Worm (Caenorhabditis elegans) whole organism, L1 larva: ENCODE results near the gene tag-51.

Experiments
- C04F5.9 ChIP-seq: sonication (generic microtip); optimal IDR thresholded peaks from 2 replicates; lab custom pipeline; 2016; ENCODE audit warnings: missing genetic modification characterization, missing compliant biosample characterization
- F16B12.6 ChIP-seq: fragments of 150-350 bp; optimal IDR thresholded peaks from 2 replicates; lab custom pipeline; 2014; ENCODE audit warnings: missing biosample characterization, missing genetic modification characterization
- Y116A8C.19 ChIP-seq: sonication (generic microtip); optimal IDR thresholded peaks from 2 replicates; lab custom pipeline; 2016; ENCODE audit warnings: missing compliant biosample characterization, missing genetic modification characterization, borderline replicate concordance
- aha-1 ChIP-seq: fragments of 150-350 bp; optimal IDR thresholded peaks from 2 replicates; lab custom pipeline; 2014; ENCODE audit warnings: missing biosample characterization, missing genetic modification characterization
- alr-1 ChIP-seq: fragments of 200-800 bp; sonication (Bioruptor generic); optimal IDR thresholded peaks from 2 replicates; lab custom pipeline; 2018; ENCODE audit warnings: borderline replicate concordance, mild to moderate bottlenecking, missing genetic modification characterization, missing compliant biosample characterization
- aly-2 ChIP-seq: fragments of 150-350 bp; optimal IDR thresholded peaks from 2 replicates; lab custom pipeline; 2014; ENCODE audit warnings: missing biosample characterization, missing genetic modification characterization
- ceh-8 ChIP-seq: fragments of 200-800 bp; sonication (Bioruptor generic); optimal IDR thresholded peaks from 2 replicates; lab custom pipeline; 2018; ENCODE audit warnings: mild to moderate bottlenecking, missing genetic modification characterization, moderate library complexity, missing compliant biosample characterization
- ceh-82 ChIP-seq, 3 experiments: fragments of 150-350 bp in 1 of 3; sonication (generic microtip) in 2 of 3; optimal IDR thresholded peaks; 2 replicates each; lab custom pipeline; 2014 to 2017; ENCODE audit warnings: missing biosample characterization in 3 of 3, missing genetic modification characterization in 3 of 3
- ceh-88 ChIP-seq: fragments of 200-800 bp; sonication (Bioruptor generic); IDR thresholded peaks from 2 replicates; pipeline ENCODE4 v1.3.6; 2022; ENCODE audit warnings: missing genetic modification characterization, missing compliant biosample characterization
- ces-1 ChIP-seq: fragments of 150-350 bp; optimal IDR thresholded peaks from 2 replicates; lab custom pipeline; 2014; ENCODE audit warnings: missing biosample characterization, missing genetic modification reagents, missing genetic modification characterization
- dpl-1 ChIP-seq, 3 experiments: fragments of 150-350 bp in 2 of 3; sonication (generic microtip) in 1 of 3; optimal IDR thresholded peaks; 2 replicates each; lab custom pipeline; 2014 to 2017; ENCODE audit warnings: missing biosample characterization in 3 of 3, missing genetic modification characterization in 3 of 3, missing genetic modification reagents in 3 of 3
- efl-1 ChIP-seq, 4 experiments: fragments of 150-350 bp; optimal IDR thresholded peaks in 3 of 4; peaks in 1 of 4; 1 replicate in 1 of 4; 2 replicates in 3 of 4; lab custom pipeline; 2014; ENCODE audit warnings: missing biosample characterization in 2 of 4, missing genetic modification characterization in 2 of 4, missing genetic modification reagents in 2 of 4
- efl-3 ChIP-seq: fragments of 200-800 bp; sonication (Bioruptor generic); optimal IDR thresholded peaks from 2 replicates; lab custom pipeline; 2018; ENCODE audit warnings: mild to moderate bottlenecking, missing genetic modification characterization, missing compliant biosample characterization
- egl-13 ChIP-seq: sonication (generic microtip); optimal IDR thresholded peaks from 2 replicates; lab custom pipeline; 2016; ENCODE audit warnings: missing genotype, missing genetic modification reagents, missing genetic modification characterization, missing compliant biosample characterization
- egl-27 ChIP-seq, 2 experiments: fragments of 150-350 bp in 1 of 2; sonication (generic microtip); optimal IDR thresholded peaks; 3 replicates each; lab custom pipeline; 2017 to 2018; ENCODE audit warnings: missing biosample characterization in 2 of 2, missing genetic modification characterization in 2 of 2, missing genetic modification reagents in 2 of 2
- elt-3 ChIP-seq, 6 experiments: fragments of 150-350 bp in 1 of 6; sonication (generic microtip); optimal IDR thresholded peaks; 2 replicates each; lab custom pipeline; 2017 to 2018; ENCODE audit warnings: missing biosample characterization in 6 of 6, missing genetic modification characterization in 6 of 6, inconsistent platforms in 1 of 6
- ets-5 ChIP-seq: fragments of 200-800 bp; sonication (Bioruptor generic); IDR thresholded peaks from 2 replicates; pipeline ENCODE4 v1.3.6; 2022; ENCODE audit warnings: missing genetic modification characterization, missing compliant biosample characterization
- fkh-4 ChIP-seq: sonication (generic microtip); optimal IDR thresholded peaks from 2 replicates; lab custom pipeline; 2016; ENCODE audit warnings: missing compliant biosample characterization, missing genetic modification characterization, borderline replicate concordance
- fos-1 ChIP-seq: fragments of 150-350 bp; optimal IDR thresholded peaks from 2 replicates; lab custom pipeline; 2014; ENCODE audit warnings: missing biosample characterization, missing genetic modification characterization
- grh-1 ChIP-seq: fragments of 200-800 bp; sonication (Bioruptor generic); IDR thresholded peaks from 2 replicates; pipeline ENCODE4 v1.3.6; 2022; ENCODE audit warnings: missing genetic modification reagents, missing genetic modification characterization, missing compliant biosample characterization
- hlh-4 ChIP-seq: sonication (generic microtip); optimal IDR thresholded peaks from 2 replicates; lab custom pipeline; 2016; ENCODE audit warnings: mild to moderate bottlenecking, missing genetic modification characterization, missing compliant biosample characterization
- hpl-2 ChIP-seq: fragments of 150-350 bp; optimal IDR thresholded peaks from 2 replicates; lab custom pipeline; 2014; ENCODE audit warnings: missing biosample characterization, missing genetic modification reagents, missing genetic modification characterization
- irx-1 ChIP-seq: sonication (generic microtip); optimal IDR thresholded peaks from 2 replicates; lab custom pipeline; 2016; ENCODE audit warnings: missing genetic modification characterization, missing compliant biosample characterization
- isw-1 ChIP-seq: fragments of 200-800 bp; sonication (Bioruptor generic); IDR thresholded peaks from 2 replicates; pipeline ENCODE4 v1.3.6; 2022; ENCODE audit warnings: missing genetic modification characterization, missing compliant biosample characterization
- lin-15B ChIP-seq: fragments of 150-350 bp; sonication (generic microtip); optimal IDR thresholded peaks from 3 replicates; lab custom pipeline; 2014; ENCODE audit warnings: missing biosample characterization, missing genetic modification characterization
- lin-35 ChIP-seq, 2 experiments: fragments of 150-350 bp; optimal IDR thresholded peaks; 2 replicates each; lab custom pipeline; 2014; ENCODE audit warnings: missing biosample characterization in 2 of 2, missing genetic modification characterization in 2 of 2, missing genetic modification reagents in 2 of 2
- lin-39 ChIP-seq: fragments of 150-350 bp; optimal IDR thresholded peaks from 2 replicates; lab custom pipeline; 2014; ENCODE audit warnings: missing biosample characterization, missing genetic modification reagents, missing genetic modification characterization
- lsy-2 ChIP-seq, 2 experiments: fragments of 150-350 bp; optimal IDR thresholded peaks; 2 replicates each; lab custom pipeline; 2014; ENCODE audit warnings: missing biosample characterization in 2 of 2, missing genetic modification characterization in 2 of 2
- mdl-1 ChIP-seq, 2 experiments: fragments of 150-350 bp; optimal IDR thresholded peaks; 2 replicates each; lab custom pipeline; 2014 to 2017; ENCODE audit warnings: missing biosample characterization in 2 of 2, missing genetic modification characterization in 2 of 2, inconsistent platforms in 1 of 2
- mef-2 ChIP-seq: fragments of 150-350 bp; optimal IDR thresholded peaks from 2 replicates; lab custom pipeline; 2014; ENCODE audit warnings: missing biosample characterization, missing genetic modification characterization
- mep-1 ChIP-seq: fragments of 150-350 bp; optimal IDR thresholded peaks from 2 replicates; lab custom pipeline; 2014; ENCODE audit warnings: missing biosample characterization, missing genetic modification characterization
- nhr-19 ChIP-seq: fragments of 200-800 bp; sonication (Bioruptor generic); conservative IDR thresholded peaks from 2 replicates; pipeline ENCODE4 v1.3.6; 2022; ENCODE audit warnings: missing genetic modification characterization, missing compliant biosample characterization
- nhr-20 ChIP-seq: sonication (generic microtip); optimal IDR thresholded peaks from 2 replicates; lab custom pipeline; 2016; ENCODE audit warnings: mild to moderate bottlenecking, missing genetic modification characterization, missing compliant biosample characterization
- nhr-237 ChIP-seq: fragments of 150-350 bp; optimal IDR thresholded peaks from 2 replicates; lab custom pipeline; 2014; ENCODE audit warnings: missing biosample characterization, missing genetic modification characterization
- nhr-71 ChIP-seq: sonication (generic microtip); optimal IDR thresholded peaks from 2 replicates; lab custom pipeline; 2016; ENCODE audit warnings: mild to moderate bottlenecking, missing genetic modification characterization, moderate library complexity, missing compliant biosample characterization
- nhr-76 ChIP-seq: sonication (generic microtip); optimal IDR thresholded peaks from 2 replicates; lab custom pipeline; 2017; ENCODE audit warnings: missing biosample characterization, missing genetic modification characterization
- nhr-84 ChIP-seq: sonication (generic microtip); optimal IDR thresholded peaks from 2 replicates; lab custom pipeline; 2017; ENCODE audit warnings: missing biosample characterization, missing genetic modification characterization
- nhr-90 ChIP-seq: sonication (generic microtip); optimal IDR thresholded peaks from 2 replicates; lab custom pipeline; 2016; ENCODE audit warnings: mild to moderate bottlenecking, missing genetic modification characterization, missing compliant biosample characterization; ENCODE audit not compliant: poor library complexity
- pag-3 ChIP-seq: sonication (generic microtip); optimal IDR thresholded peaks from 2 replicates; lab custom pipeline; 2017; ENCODE audit warnings: missing genetic modification characterization, mild to moderate bottlenecking, missing compliant biosample characterization, antibody characterized with exemption, borderline replicate concordance; ENCODE audit not compliant: insufficient read depth
- rnt-1 ChIP-seq: sonication (generic microtip); optimal IDR thresholded peaks from 2 replicates; lab custom pipeline; 2016; ENCODE audit warnings: mild to moderate bottlenecking, missing genetic modification characterization, moderate library complexity, missing compliant biosample characterization
- skn-1 ChIP-seq: fragments of 150-350 bp; optimal IDR thresholded peaks from 2 replicates; lab custom pipeline; 2014; ENCODE audit warnings: missing biosample characterization, missing genetic modification characterization
- sox-4 ChIP-seq: sonication (generic microtip); optimal IDR thresholded peaks from 2 replicates; lab custom pipeline; 2016; ENCODE audit warnings: missing genetic modification characterization, missing compliant biosample characterization
- sup-37 ChIP-seq: fragments of 200-800 bp; sonication (Bioruptor generic); optimal IDR thresholded peaks from 2 replicates; lab custom pipeline; 2018; ENCODE audit warnings: mild to moderate bottlenecking, missing genetic modification characterization, missing compliant biosample characterization
- tbx-2 ChIP-seq: sonication (generic microtip); optimal IDR thresholded peaks from 2 replicates; lab custom pipeline; 2016; ENCODE audit warnings: missing genetic modification characterization, missing compliant biosample characterization
- unc-130 ChIP-seq: fragments of 150-350 bp; optimal IDR thresholded peaks from 2 replicates; lab custom pipeline; 2017; ENCODE audit warnings: missing biosample characterization, missing genetic modification characterization, inconsistent platforms
- unc-62 ChIP-seq: fragments of 150-350 bp; optimal IDR thresholded peaks from 2 replicates; lab custom pipeline; 2014; ENCODE audit warnings: missing biosample characterization, missing genetic modification reagents, missing genetic modification characterization
- unc-86 ChIP-seq: sonication (generic microtip); optimal IDR thresholded peaks from 2 replicates; lab custom pipeline; 2016; ENCODE audit warnings: missing genetic modification characterization, missing compliant biosample characterization
- vab-15 ChIP-seq: sonication (generic microtip); optimal IDR thresholded peaks from 2 replicates; lab custom pipeline; 2017; ENCODE audit warnings: missing genotype, mild to moderate bottlenecking, missing genetic modification characterization, missing compliant biosample characterization
- xbp-1 ChIP-seq: sonication (generic microtip); optimal IDR thresholded peaks from 2 replicates; lab custom pipeline; 2016; ENCODE audit warnings: missing genetic modification characterization, missing compliant biosample characterization
- zag-1 ChIP-seq: fragments of 150-350 bp; optimal IDR thresholded peaks from 2 replicates; lab custom pipeline; 2014; ENCODE audit warnings: missing biosample characterization, missing genetic modification characterization
- ztf-11 ChIP-seq, 2 experiments: sonication (generic microtip); optimal IDR thresholded peaks; 2 replicates each; lab custom pipeline; 2016 to 2017; ENCODE audit warnings: missing genetic modification characterization in 2 of 2, missing biosample characterization in 1 of 2, missing compliant biosample characterization in 1 of 2
- ztf-4 ChIP-seq: fragments of 150-350 bp; optimal IDR thresholded peaks from 2 replicates; lab custom pipeline; 2014; ENCODE audit warnings: missing biosample characterization, missing genetic modification characterization

The tag-51 gene

ce11 chrIII:843999-844398 lies 10.0 kb upstream of the tag-51 start:
- TF ChIP-seq sup-37 (GFP tag; lab: Kevin White, UChicago), result no peak
- no peak for TF ChIP-seq grh-1
- peak in 1 of 2 experiments; percentile 19 for TF ChIP-seq lsy-2 (tag; optimal IDR thresholded peaks at IDR 0.05; lab: Kevin White, UChicago)
- no peak for TF ChIP-seq mef-2 (tag; lab: Kevin White, UChicago)
- peak; percentile 18 to 39 for TF ChIP-seq lin-35 (GFP tag; optimal IDR thresholded peaks at IDR 0.05; lab: Kevin White, UChicago)
- no peak for TF ChIP-seq nhr-84
- no peak for TF ChIP-seq egl-27 (tag; optimal IDR thresholded peaks at IDR 0.05; lab: Kevin White, UChicago)
- TF ChIP-seq unc-130 (tag; lab: Kevin White, UChicago), result peak; percentile 37
- TF ChIP-seq nhr-90 (tag; lab: Kevin White, UChicago), result no peak
- TF ChIP-seq ceh-82 (tag; optimal IDR thresholded peaks at IDR 0.05; lab: Kevin White, UChicago), result peak in 1 of 3 experiments; percentile 59
- TF ChIP-seq efl-1 (optimal IDR thresholded peaks at IDR 0.05; lab: Kevin White, UChicago), result peak; percentile 6 to 15
- TF ChIP-seq efl-1 (GFP tag; optimal IDR thresholded peaks at IDR 0.05 in 1 of 2; lab: Kevin White, UChicago), result peak; percentile 6 to 79
- no peak for TF ChIP-seq lin-39 (tag; lab: Kevin White, UChicago)
- TF ChIP-seq aly-2 (tag; lab: Kevin White, UChicago), result no peak
- TF ChIP-seq unc-62 (GFP tag; lab: Kevin White, UChicago), result no peak
- no peak for TF ChIP-seq sox-4 (tag; lab: Kevin White, UChicago)
- no peak for TF ChIP-seq Y116A8C.19 (tag; lab: Kevin White, UChicago)
- TF ChIP-seq rnt-1 (tag; lab: Kevin White, UChicago), result peak; percentile 43
- peak in 1 of 6 experiments; percentile 35 for TF ChIP-seq elt-3 (tag; optimal IDR thresholded peaks at IDR 0.05; lab: Kevin White, UChicago)
- no peak for TF ChIP-seq nhr-237 (tag; lab: Kevin White, UChicago)
- TF ChIP-seq egl-13 (tag; lab: Kevin White, UChicago), result no peak
- no peak for TF ChIP-seq vab-15 (tag; lab: Kevin White, UChicago)
- peak in 1 of 2 experiments; percentile 59 for TF ChIP-seq mdl-1 (tag; optimal IDR thresholded peaks at IDR 0.05; lab: Kevin White, UChicago)
- TF ChIP-seq ceh-8 (GFP tag; lab: Kevin White, UChicago), result no peak
- no peak for TF ChIP-seq alr-1 (tag; lab: Kevin White, UChicago)
- TF ChIP-seq tbx-2, result no peak
- no peak for TF ChIP-seq pag-3
- TF ChIP-seq mep-1, result peak; percentile 48
- no peak for TF ChIP-seq hlh-4 (tag; lab: Kevin White, UChicago)
- TF ChIP-seq irx-1, result no peak
- no peak for TF ChIP-seq fos-1 (tag; lab: Kevin White, UChicago)
- TF ChIP-seq fkh-4 (tag; lab: Kevin White, UChicago), result no peak
- TF ChIP-seq C04F5.9, result no peak
- no peak for TF ChIP-seq ztf-11 (tag; optimal IDR thresholded peaks at IDR 0.05; lab: Kevin White, UChicago)
- TF ChIP-seq nhr-71 (tag; lab: Kevin White, UChicago), result peak; percentile 44
- no peak for TF ChIP-seq ztf-4 (tag; lab: Kevin White, UChicago)
- no peak for TF ChIP-seq lin-15B (tag; lab: Kevin White, UChicago)
- TF ChIP-seq isw-1, result no peak
- peak; percentile 36 for TF ChIP-seq nhr-19
- no peak for TF ChIP-seq F16B12.6 (tag; lab: Kevin White, UChicago)
- no peak for TF ChIP-seq ces-1 (GFP tag; lab: Kevin White, UChicago)
- TF ChIP-seq skn-1, result peak; percentile 8
- TF ChIP-seq aha-1 (tag; lab: Kevin White, UChicago), result no peak
- no peak for TF ChIP-seq ceh-88
- TF ChIP-seq unc-86 (tag; lab: Kevin White, UChicago), result no peak
- no peak for TF ChIP-seq ets-5 (GFP tag; lab: Robert Waterston, UW)
- TF ChIP-seq zag-1 (tag; lab: Kevin White, UChicago), result no peak
- TF ChIP-seq hpl-2 (GFP tag; lab: Kevin White, UChicago), result no peak
- TF ChIP-seq nhr-76 (tag; lab: Kevin White, UChicago), result no peak
- peak in 1 of 3 experiments; percentile 28 for TF ChIP-seq dpl-1 (GFP tag; optimal IDR thresholded peaks at IDR 0.05; lab: Kevin White, UChicago)
- no peak for TF ChIP-seq xbp-1 (tag; lab: Kevin White, UChicago)
- TF ChIP-seq efl-3 (GFP tag; lab: Kevin White, UChicago), result no peak
- peak; percentile 21 for TF ChIP-seq nhr-20 (tag; lab: Kevin White, UChicago)
